Worm (Caenorhabditis elegans): Measurements from ENCODE around the gene B0034.5.

- TF ChIP-seq nhr-76 (tag; optimal IDR thresholded peaks at IDR 0.05): no peak
- TF ChIP-seq unc-62 (GFP tag; optimal IDR thresholded peaks at IDR 0.05 in 1 of 2): no peak
- TF ChIP-seq unc-62 (tag; optimal IDR thresholded peaks at IDR 0.05): no peak
- TF ChIP-seq snpc-4 (tag; optimal IDR thresholded peaks at IDR 0.05): no peak
These were observed 35.8 kb upstream of the B0034.5 start, which contains the start of gene ins-20 for ce11 chrII:6010544-6010943.

Data from whole organism, L4 larva.